Worm (Caenorhabditis elegans): Measurements from ENCODE around the gene K09D9.14.

K09D9.14 gene

DNA sequence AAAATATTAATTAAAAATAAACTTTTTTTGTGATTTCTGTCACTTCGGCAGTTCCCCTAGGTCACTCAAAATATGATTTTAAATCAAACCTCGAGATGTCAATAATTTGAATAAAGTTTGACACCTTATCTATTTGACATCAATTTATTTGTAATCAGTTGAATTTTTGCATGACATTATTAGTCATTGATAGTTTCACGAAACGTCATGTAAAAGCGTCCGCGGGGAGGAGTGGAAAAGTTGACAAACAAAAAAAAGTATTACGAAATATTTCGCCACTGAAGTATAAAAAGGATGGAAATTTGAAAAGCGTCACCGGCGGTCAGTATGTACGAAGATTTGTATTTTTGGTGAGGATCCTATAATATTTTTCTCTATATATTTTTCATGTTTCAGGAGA, 3.1 kb upstream of the K09D9.14 start, which contains the start of gene K09D9.1 (continued):
- peak; percentile 31 for TF ChIP-seq ZK185.1 (tag; optimal IDR thresholded peaks at IDR 0.05; ENCODE audit: poor library complexity, severe bottlenecking)
- TF ChIP-seq ztf-18 (tag; optimal IDR thresholded peaks at IDR 0.05), result no peak
- TF ChIP-seq him-1 (tag; optimal IDR thresholded peaks at IDR 0.05), result no peak
- TF ChIP-seq akir-1 (GFP tag; optimal IDR thresholded peaks at IDR 0.05), result no peak
- TF ChIP-seq dox-1 (GFP tag; IDR thresholded peaks at IDR 0.05), result peak; percentile 53; the same call in 1 of the 2 replicates
- no peak for TF ChIP-seq ekl-4 (GFP tag; IDR thresholded peaks at IDR 0.05)
- TF ChIP-seq nhr-120 (GFP tag; IDR thresholded peaks at IDR 0.05), result no peak
- TF ChIP-seq nfya-1 (tag; optimal IDR thresholded peaks at IDR 0.05; ENCODE audit: borderline replicate concordance, insufficient read depth), result no peak
- TF ChIP-seq F10E7.11 (tag; optimal IDR thresholded peaks at IDR 0.05), result no peak
- no peak for TF ChIP-seq ceh-27 (GFP tag; optimal IDR thresholded peaks at IDR 0.05)
- no peak for TF ChIP-seq nhr-179 (tag; optimal IDR thresholded peaks at IDR 0.05)
- no peak for TF ChIP-seq snpc-1.3 (tag; optimal IDR thresholded peaks at IDR 0.05; ENCODE audit: insufficient read depth)
- TF ChIP-seq ceh-58 (GFP tag; IDR thresholded peaks at IDR 0.05), result no peak
- TF ChIP-seq ets-4 (GFP tag; optimal IDR thresholded peaks at IDR 0.05), result peak; percentile 2
- no peak for TF ChIP-seq nfyb-1 (GFP tag; IDR thresholded peaks at IDR 0.05)
- no peak for TF ChIP-seq lsl-1 (GFP tag; optimal IDR thresholded peaks at IDR 0.05)
- TF ChIP-seq egl-18 (GFP tag; IDR thresholded peaks at IDR 0.05), result no peak
- TF ChIP-seq madf-10 (tag; optimal IDR thresholded peaks at IDR 0.05), result no peak
- TF ChIP-seq ztf-26 (tag; optimal IDR thresholded peaks at IDR 0.05), result no peak
- no peak for TF ChIP-seq gei-17 (GFP tag; optimal IDR thresholded peaks at IDR 0.05)
- no peak for TF ChIP-seq hlh-26 (GFP tag; conservative IDR thresholded peaks at IDR 0.05)
- TF ChIP-seq zim-3 (tag; optimal IDR thresholded peaks at IDR 0.05), result no peak
- no peak for TF ChIP-seq cebp-2 (GFP tag; IDR thresholded peaks at IDR 0.05)
- TF ChIP-seq mcd-1 (GFP tag; IDR thresholded peaks at IDR 0.05), result no peak
- TF ChIP-seq attf-5 (GFP tag; optimal IDR thresholded peaks at IDR 0.05), result peak; percentile 19
- TF ChIP-seq unc-130 (GFP tag; optimal IDR thresholded peaks at IDR 0.05), result no peak
- TF ChIP-seq repo-1 (tag; optimal IDR thresholded peaks at IDR 0.05), result no peak
- no peak for TF ChIP-seq B0019.2 (GFP tag; conservative IDR thresholded peaks at IDR 0.05)
- no peak for TF ChIP-seq hrde-1 (tag; optimal IDR thresholded peaks at IDR 0.05; ENCODE audit: borderline replicate concordance)
- TF ChIP-seq tlf-1 (GFP tag; optimal IDR thresholded peaks at IDR 0.05), result no peak
- no peak for TF ChIP-seq lir-1 (GFP tag; conservative IDR thresholded peaks at IDR 0.05)
- no peak for TF ChIP-seq nhr-90 (tag; optimal IDR thresholded peaks at IDR 0.05)
- TF ChIP-seq nfya-2 (GFP tag; IDR thresholded peaks at IDR 0.05), result no peak
- no peak for TF ChIP-seq F23B12.7 (tag; optimal IDR thresholded peaks at IDR 0.05; ENCODE audit: insufficient read depth)
- TF ChIP-seq ztf-22 (GFP tag; optimal IDR thresholded peaks at IDR 0.05), result peak; percentile 57
- no peak for TF ChIP-seq Y95B8A.8 (GFP tag; IDR thresholded peaks at IDR 0.05)
- TF ChIP-seq pbrm-1 (GFP tag; IDR thresholded peaks at IDR 0.05), result no peak
- TF ChIP-seq F39B2.1 (GFP tag; IDR thresholded peaks at IDR 0.05), result no peak
- no peak for TF ChIP-seq ztf-25 (GFP tag; IDR thresholded peaks at IDR 0.05)
- TF ChIP-seq dpff-1 (tag; optimal IDR thresholded peaks at IDR 0.05), result no peak
- no peak for TF ChIP-seq K12H6.12 (tag; optimal IDR thresholded peaks at IDR 0.05)
- TF ChIP-seq somi-1 (GFP tag; optimal IDR thresholded peaks at IDR 0.05), result no peak
- TF ChIP-seq cebp-1 (GFP tag; IDR thresholded peaks at IDR 0.05), result peak; percentile 93
- peak; percentile 95 for TF ChIP-seq cebp-1 (tag; optimal IDR thresholded peaks at IDR 0.05)
- peak; percentile 97 for TF ChIP-seq unc-62 (GFP tag; optimal IDR thresholded peaks at IDR 0.05)
- no peak for TF ChIP-seq Y53G8AR.9 (GFP tag; conservative IDR thresholded peaks at IDR 0.05)
- TF ChIP-seq nhr-80 (tag; optimal IDR thresholded peaks at IDR 0.05), result peak; percentile 93
- TF ChIP-seq ceh-100 (GFP tag; IDR thresholded peaks at IDR 0.05), result no peak
- TF ChIP-seq let-526 (GFP tag; IDR thresholded peaks at IDR 0.05), result no peak

Data from whole organism, young adult.